Worm (Caenorhabditis elegans): Measurements from ENCODE around the gene T25D3.3.

DNA sequence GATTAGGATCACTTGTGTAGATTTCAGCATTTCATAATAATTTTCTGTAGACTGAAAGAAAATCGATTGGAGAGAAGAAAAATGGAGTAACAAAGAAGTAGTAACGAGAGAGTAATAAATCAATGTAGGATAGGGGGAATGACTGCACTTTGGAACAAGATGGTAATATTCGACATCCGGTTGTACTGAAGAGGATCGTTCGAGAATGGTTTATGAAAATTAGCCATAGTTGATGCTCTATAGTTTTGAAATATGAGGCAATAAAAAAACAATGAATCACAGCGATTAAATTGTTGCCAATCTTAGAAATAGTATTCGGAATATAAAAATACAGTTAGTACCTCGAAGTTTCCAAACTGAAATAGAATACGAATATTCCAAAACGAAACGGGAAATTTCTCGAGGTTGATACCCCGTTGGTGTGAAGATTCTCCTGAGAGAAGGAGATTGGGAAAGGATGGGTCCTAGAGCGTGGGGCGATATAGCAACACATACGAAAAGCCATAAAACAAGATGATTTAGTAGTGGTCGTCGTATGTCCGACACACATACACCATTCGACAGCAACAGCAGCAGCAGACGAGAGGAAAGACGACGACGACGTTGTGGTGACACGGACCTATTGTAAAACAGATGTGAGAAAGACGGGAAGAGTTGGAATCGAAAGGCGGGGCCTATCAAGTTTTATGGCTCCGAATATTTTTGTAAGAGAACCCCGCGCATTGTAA lies 18.7 kb upstream of the T25D3.3 start, which contains the start of gene cwn-1:
- TF ChIP-seq dao-5 (tag; optimal IDR thresholded peaks at IDR 0.05) (no peak), W03F9.2 (tag; optimal IDR thresholded peaks at IDR 0.05) (no peak), him-1 (tag; optimal IDR thresholded peaks at IDR 0.05) (no peak)
